Worm (Caenorhabditis elegans): Measurements from ENCODE around the gene dylt-3.

DNA sequence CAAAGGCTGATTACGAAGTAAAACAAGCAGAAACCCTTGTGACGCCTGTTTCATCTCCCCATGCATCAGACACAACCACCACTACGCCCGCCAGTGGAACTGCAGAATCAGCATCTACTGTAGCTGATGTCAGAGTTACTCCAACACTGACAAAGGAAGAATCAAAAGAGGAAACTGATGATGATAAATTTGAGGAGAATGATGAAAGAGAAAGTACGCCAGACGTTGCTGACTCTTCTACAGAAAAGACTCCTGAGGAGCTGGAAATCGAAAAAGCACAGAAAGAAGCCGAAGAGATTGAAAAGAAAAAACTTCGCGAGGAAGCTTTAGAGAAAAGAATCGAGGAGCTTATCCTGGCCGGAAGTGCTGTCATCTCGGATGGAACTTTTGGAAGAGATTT lies 36.7 kb downstream of the dylt-3 start:
- TF ChIP-seq tbx-2 (tag; optimal IDR thresholded peaks at IDR 0.05) = no peak
- TF ChIP-seq ztf-11 (tag; optimal IDR thresholded peaks at IDR 0.05) = no peak
- no peak for TF ChIP-seq mml-1 (tag; optimal IDR thresholded peaks at IDR 0.05)
- no peak for TF ChIP-seq fkh-10 (GFP tag; optimal IDR thresholded peaks at IDR 0.05)
- no peak for TF ChIP-seq nhr-23 (tag; optimal IDR thresholded peaks at IDR 0.05)
- no peak for TF ChIP-seq skn-1 (tag; optimal IDR thresholded peaks at IDR 0.05)
- TF ChIP-seq nhr-28 (tag; optimal IDR thresholded peaks at IDR 0.05) = no peak
- TF ChIP-seq ztf-4 (tag; optimal IDR thresholded peaks at IDR 0.05) = no peak
- no peak for TF ChIP-seq jun-1 (tag; optimal IDR thresholded peaks at IDR 0.05)
- no peak for TF ChIP-seq snpc-4 (tag; optimal IDR thresholded peaks at IDR 0.05)
- no peak for TF ChIP-seq fos-1 (tag; optimal IDR thresholded peaks at IDR 0.05)
- TF ChIP-seq nhr-76 (tag; optimal IDR thresholded peaks at IDR 0.05) = no peak
- TF ChIP-seq lin-39 (tag; optimal IDR thresholded peaks at IDR 0.05) = no peak
- no peak for TF ChIP-seq pqm-1 (tag; optimal IDR thresholded peaks at IDR 0.05)
